Worm (Caenorhabditis elegans) whole organism, young adult: ENCODE data around the gene rpn-9.

Experiments
- B0019.2 ChIP-seq: fragments of 200-800 bp; sonication (Bioruptor generic); conservative IDR thresholded peaks from 2 replicates; pipeline ENCODE4 v1.3.6; 2022; ENCODE audit warnings: missing genetic modification reagents, missing genetic modification characterization, missing compliant biosample characterization
- B0035.1 ChIP-seq: sonication (generic microtip); optimal IDR thresholded peaks from 2 replicates; lab custom pipeline; 2016; ENCODE audit warnings: missing genetic modification characterization, mild to moderate bottlenecking, missing compliant biosample characterization, missing genotype, missing genetic modification reagents
- B0336.3 ChIP-seq: fragments of 200-800 bp; sonication (Bioruptor generic); IDR thresholded peaks from 2 replicates; pipeline ENCODE4 v1.3.6; 2022; ENCODE audit warnings: missing genetic modification characterization, missing compliant biosample characterization
- C06A6.2 ChIP-seq: fragments of 200-800 bp; sonication (Bioruptor generic); conservative IDR thresholded peaks from 2 replicates; pipeline ENCODE4 v1.3.6; 2022; ENCODE audit warnings: missing genetic modification characterization, missing compliant biosample characterization
- F10E7.11 ChIP-seq: sonication (generic microtip); optimal IDR thresholded peaks from 2 replicates; lab custom pipeline; 2017; ENCODE audit warnings: mild to moderate bottlenecking, missing genetic modification characterization, moderate library complexity, missing compliant biosample characterization
- F33H1.4 ChIP-seq: fragments of 200-800 bp; sonication (Bioruptor generic); IDR thresholded peaks from 2 replicates; pipeline ENCODE4 v1.3.6; 2022; ENCODE audit warnings: missing genetic modification reagents, missing genetic modification characterization, missing compliant biosample characterization
- F49E8.2 ChIP-seq: sonication (generic microtip); optimal IDR thresholded peaks from 3 replicates; lab custom pipeline; 2017; ENCODE audit warnings: missing genetic modification characterization, mild to moderate bottlenecking, missing compliant biosample characterization, antibody characterized with exemption, moderate library complexity; ENCODE audit not compliant: insufficient read depth
- K11D2.4 ChIP-seq: fragments of 200-800 bp; sonication (Bioruptor generic); IDR thresholded peaks from 2 replicates; pipeline ENCODE4 v1.3.6; 2022; ENCODE audit warnings: missing genetic modification reagents, missing genetic modification characterization, missing compliant biosample characterization
- Y53F4B.3 ChIP-seq: fragments of 200-800 bp; sonication (Bioruptor generic); IDR thresholded peaks from 2 replicates; pipeline ENCODE4 v1.3.6; 2022; ENCODE audit warnings: missing genetic modification reagents, missing genetic modification characterization, missing compliant biosample characterization
- Y79H2A.3 ChIP-seq: fragments of 200-800 bp; sonication (Bioruptor generic); conservative IDR thresholded peaks from 2 replicates; pipeline ENCODE4 v1.3.6; 2022; ENCODE audit warnings: missing genetic modification reagents, missing genetic modification characterization, missing compliant biosample characterization
- akir-1 ChIP-seq: fragments of 200-800 bp; sonication (Bioruptor generic); optimal IDR thresholded peaks from 2 replicates; lab custom pipeline; 2018; ENCODE audit warnings: mild to moderate bottlenecking, missing genetic modification characterization, moderate library complexity, missing compliant biosample characterization
- ama-1 ChIP-seq, 3 experiments: fragments of 150-350 bp in 1 of 3; sonication (generic microtip) in 2 of 3; optimal IDR thresholded peaks; 2 replicates each; lab custom pipeline; 2014 to 2018; ENCODE audit warnings: missing biosample characterization in 2 of 3, missing genetic modification characterization in 2 of 3, missing genetic modification reagents in 2 of 3
- athp-1 ChIP-seq: sonication (generic microtip); optimal IDR thresholded peaks from 2 replicates; lab custom pipeline; 2017; ENCODE audit warnings: mild to moderate bottlenecking, missing genetic modification characterization, missing compliant biosample characterization
- ceh-100 ChIP-seq: fragments of 200-800 bp; sonication (Bioruptor generic); IDR thresholded peaks from 2 replicates; pipeline ENCODE4 v1.3.6; 2022; ENCODE audit warnings: missing genetic modification reagents, missing genetic modification characterization, missing compliant biosample characterization
- ceh-27 ChIP-seq: fragments of 200-800 bp; sonication (Bioruptor generic); optimal IDR thresholded peaks from 2 replicates; lab custom pipeline; 2018; ENCODE audit warnings: mild to moderate bottlenecking, missing genetic modification characterization, moderate library complexity, missing compliant biosample characterization
- ceh-91 ChIP-seq: fragments of 200-800 bp; sonication (Bioruptor generic); IDR thresholded peaks from 2 replicates; pipeline ENCODE4 v1.3.6; 2022; ENCODE audit warnings: missing genetic modification reagents, missing genetic modification characterization, missing compliant biosample characterization
- die-1 ChIP-seq: sonication (generic microtip); optimal IDR thresholded peaks from 2 replicates; lab custom pipeline; 2016; ENCODE audit warnings: missing genotype, mild to moderate bottlenecking, missing genetic modification characterization, missing compliant biosample characterization
- dpff-1 ChIP-seq: sonication (generic microtip); optimal IDR thresholded peaks from 2 replicates; lab custom pipeline; 2017; ENCODE audit warnings: mild to moderate bottlenecking, missing genetic modification characterization, missing compliant biosample characterization
- egl-44 ChIP-seq: fragments of 200-800 bp; sonication (Bioruptor generic); IDR thresholded peaks from 2 replicates; pipeline ENCODE4 v1.3.6; 2022; ENCODE audit warnings: missing genetic modification reagents, missing genetic modification characterization, missing compliant biosample characterization
- gei-17 ChIP-seq: fragments of 200-800 bp; sonication (Bioruptor generic); optimal IDR thresholded peaks from 2 replicates; lab custom pipeline; 2018; ENCODE audit warnings: mild to moderate bottlenecking, missing genetic modification characterization, missing compliant biosample characterization
- him-1 ChIP-seq: sonication (generic microtip); optimal IDR thresholded peaks from 2 replicates; lab custom pipeline; 2016; ENCODE audit warnings: missing genotype, missing genetic modification reagents, missing genetic modification characterization, missing compliant biosample characterization
- hmg-20 ChIP-seq: fragments of 200-800 bp; sonication (Bioruptor generic); IDR thresholded peaks from 2 replicates; pipeline ENCODE4 v1.3.6; 2022; ENCODE audit warnings: missing genetic modification reagents, missing genetic modification characterization, missing compliant biosample characterization
- hrde-1 ChIP-seq: sonication (generic microtip); optimal IDR thresholded peaks from 2 replicates; lab custom pipeline; 2016; ENCODE audit warnings: missing genetic modification characterization, mild to moderate bottlenecking, missing compliant biosample characterization, moderate library complexity, missing genotype, missing genetic modification reagents, borderline replicate concordance
- let-526 ChIP-seq: fragments of 200-800 bp; sonication (Bioruptor generic); IDR thresholded peaks from 2 replicates; pipeline ENCODE4 v1.3.6; 2022; ENCODE audit warnings: missing genetic modification reagents, missing genetic modification characterization, missing compliant biosample characterization
- let-607 ChIP-seq, 2 experiments: fragments of 200-800 bp in 1 of 2; sonication (Bioruptor generic) in 1 of 2; sonication (generic microtip) in 1 of 2; optimal IDR thresholded peaks; 2 replicates each; lab custom pipeline; 2016 to 2018; ENCODE audit warnings: mild to moderate bottlenecking in 2 of 2, missing compliant biosample characterization in 2 of 2, missing genetic modification characterization in 2 of 2, moderate library complexity in 2 of 2, missing genotype in 1 of 2
- lin-54 ChIP-seq: fragments of 200-800 bp; sonication (Bioruptor generic); optimal IDR thresholded peaks from 2 replicates; lab custom pipeline; 2018; ENCODE audit warnings: mild to moderate bottlenecking, missing genetic modification characterization, missing compliant biosample characterization
- lsl-1 ChIP-seq: fragments of 200-800 bp; sonication (Bioruptor generic); optimal IDR thresholded peaks from 2 replicates; lab custom pipeline; 2018; ENCODE audit warnings: mild to moderate bottlenecking, missing genetic modification characterization, moderate library complexity, missing compliant biosample characterization
- madf-3 ChIP-seq: fragments of 200-800 bp; sonication (Bioruptor generic); IDR thresholded peaks from 2 replicates; pipeline ENCODE4 v1.3.6; 2022; ENCODE audit warnings: missing genetic modification reagents, missing genetic modification characterization, missing compliant biosample characterization
- madf-8 ChIP-seq: fragments of 200-800 bp; sonication (Bioruptor generic); conservative IDR thresholded peaks from 2 replicates; pipeline ENCODE4 v1.3.6; 2022; ENCODE audit warnings: missing genetic modification reagents, missing genetic modification characterization, missing compliant biosample characterization
- mel-28 ChIP-seq: sonication (generic microtip); optimal IDR thresholded peaks from 2 replicates; lab custom pipeline; 2016; ENCODE audit warnings: borderline replicate concordance, mild to moderate bottlenecking, missing genetic modification characterization, missing compliant biosample characterization
- mxl-1 ChIP-seq: sonication (generic microtip); optimal IDR thresholded peaks from 2 replicates; lab custom pipeline; 2016; ENCODE audit warnings: missing genetic modification characterization, missing compliant biosample characterization
- nfyb-1 ChIP-seq: fragments of 200-800 bp; sonication (Bioruptor generic); IDR thresholded peaks from 2 replicates; pipeline ENCODE4 v1.3.6; 2022; ENCODE audit warnings: missing genetic modification reagents, missing genetic modification characterization, missing compliant biosample characterization
- nhr-179 ChIP-seq: sonication (generic microtip); optimal IDR thresholded peaks from 2 replicates; lab custom pipeline; 2016; ENCODE audit warnings: mild to moderate bottlenecking, missing genetic modification characterization, missing compliant biosample characterization
- nhr-80 ChIP-seq: sonication (generic microtip); optimal IDR thresholded peaks from 2 replicates; lab custom pipeline; 2016; ENCODE audit warnings: missing genetic modification characterization, missing compliant biosample characterization
- nhr-90 ChIP-seq: sonication (generic microtip); optimal IDR thresholded peaks from 2 replicates; lab custom pipeline; 2016; ENCODE audit warnings: missing genotype, mild to moderate bottlenecking, missing genetic modification characterization, missing compliant biosample characterization
- rcor-1 ChIP-seq: fragments of 200-800 bp; sonication (Bioruptor generic); IDR thresholded peaks from 2 replicates; pipeline ENCODE4 v1.3.6; 2022; ENCODE audit warnings: missing genetic modification reagents, missing genetic modification characterization, missing compliant biosample characterization
- rec-8 ChIP-seq, 2 experiments: sonication (generic microtip); optimal IDR thresholded peaks; 2 replicates each; lab custom pipeline; 2016; ENCODE audit warnings: mild to moderate bottlenecking in 2 of 2, missing genetic modification characterization in 2 of 2, missing genetic modification reagents in 2 of 2, missing genotype in 2 of 2, missing biosample characterization in 1 of 2, missing compliant biosample characterization in 1 of 2, moderate library complexity in 1 of 2
- rpc-1 ChIP-seq, 2 experiments: fragments of 150-350 bp in 1 of 2; sonication (generic microtip) in 1 of 2; optimal IDR thresholded peaks; 2 replicates each; lab custom pipeline; 2014 to 2018; ENCODE audit warnings: missing biosample characterization in 1 of 2, missing genetic modification characterization in 1 of 2, missing genetic modification reagents in 1 of 2, missing genotype in 1 of 2
- sea-2 ChIP-seq: fragments of 200-800 bp; sonication (Bioruptor generic); IDR thresholded peaks from 2 replicates; pipeline ENCODE4 v1.3.6; 2022; ENCODE audit warnings: missing genetic modification characterization, missing compliant biosample characterization
- snpc-3.4 ChIP-seq: sonication (generic microtip); optimal IDR thresholded peaks from 2 replicates; lab custom pipeline; 2017; ENCODE audit warnings: missing genetic modification characterization, mild to moderate bottlenecking, missing compliant biosample characterization, antibody characterized with exemption, moderate library complexity, missing genotype, missing genetic modification reagents
- tbp1 ChIP-seq: fragments of 200-800 bp; sonication (Bioruptor generic); optimal IDR thresholded peaks from 2 replicates; lab custom pipeline; 2018; ENCODE audit warnings: mild to moderate bottlenecking, missing genetic modification characterization, missing compliant biosample characterization
- xnd-1 ChIP-seq: sonication (generic microtip); optimal IDR thresholded peaks from 2 replicates; lab custom pipeline; 2016; ENCODE audit warnings: missing genotype, missing genetic modification reagents, missing genetic modification characterization, missing compliant biosample characterization
- zfh-2 ChIP-seq: fragments of 200-800 bp; sonication (Bioruptor generic); conservative IDR thresholded peaks from 2 replicates; pipeline ENCODE4 v1.3.6; 2022; ENCODE audit warnings: missing genetic modification reagents, missing genetic modification characterization, missing compliant biosample characterization
- ztf-25 ChIP-seq: fragments of 200-800 bp; sonication (Bioruptor generic); IDR thresholded peaks from 2 replicates; pipeline ENCODE4 v1.3.6; 2022; ENCODE audit warnings: missing genetic modification reagents, missing genetic modification characterization, missing compliant biosample characterization
- ztf-26 ChIP-seq: sonication (generic microtip); optimal IDR thresholded peaks from 2 replicates; lab custom pipeline; 2017; ENCODE audit warnings: missing genetic modification characterization, missing compliant biosample characterization

The rpn-9 gene

DNA sequence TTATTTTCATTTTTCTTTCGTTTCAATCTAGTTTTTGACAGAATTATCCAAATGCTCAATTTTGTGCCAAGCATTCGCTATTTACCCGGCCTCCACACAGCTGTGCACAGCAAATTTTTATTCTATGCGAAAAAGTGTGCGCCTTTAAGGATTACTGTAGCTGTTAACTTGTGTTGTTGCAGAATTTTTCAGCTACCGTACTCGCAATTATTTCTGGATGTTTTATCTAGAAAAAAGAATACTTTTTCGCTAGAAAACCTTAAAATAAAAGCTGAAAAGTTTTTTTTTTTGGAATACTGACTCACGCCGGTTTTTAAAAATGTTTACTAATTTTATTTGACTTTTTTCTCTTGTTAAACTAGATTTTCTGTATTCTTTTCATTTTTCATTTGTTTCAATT is 2.8 kb upstream of the rpn-9 start (continued):
- TF ChIP-seq sea-2 (GFP tag; lab: Robert Waterston, UW) (no peak), egl-44 (GFP tag; lab: Robert Waterston, UW) (no peak), F49E8.2 (peak; percentile 46), let-607 (tag; optimal IDR thresholded peaks at IDR 0.05; lab: Kevin White, UChicago) (no peak), madf-3 (GFP tag; lab: Robert Waterston, UW) (no peak), rec-8 (tag; optimal IDR thresholded peaks at IDR 0.05; lab: Kevin White, UChicago) (no peak), nhr-80 (tag; lab: Kevin White, UChicago) (no peak), xnd-1 (tag; lab: Kevin White, UChicago) (peak; percentile 93), rcor-1 (GFP tag; lab: Robert Waterston, UW) (0 out of 2 replicates have a peak, but pooled peaks have one; percentile 10), Y53F4B.3 (GFP tag; lab: Robert Waterston, UW) (no peak), mxl-1 (tag; lab: Kevin White, UChicago) (no peak), B0019.2 (GFP tag; lab: Robert Waterston, UW) (peak; percentile 99), him-1 (tag; lab: Kevin White, UChicago) (peak; percentile 76), gei-17 (GFP tag; lab: Kevin White, UChicago) (no peak), rpc-1 (optimal IDR thresholded peaks at IDR 0.05; lab: Kevin White, UChicago) (no peak), rpc-1 (tag; optimal IDR thresholded peaks at IDR 0.05; lab: Kevin White, UChicago) (no peak), athp-1 (tag; lab: Kevin White, UChicago) (peak; percentile 70), nfyb-1 (GFP tag; lab: Robert Waterston, UW) (no peak), Y79H2A.3 (GFP tag; lab: Robert Waterston, UW) (no peak), nhr-90 (tag; lab: Kevin White, UChicago) (no peak), ztf-25 (GFP tag; lab: Robert Waterston, UW) (no peak), lin-54 (no peak), nhr-179 (tag; lab: Kevin White, UChicago) (no peak), ceh-91 (GFP tag; lab: Robert Waterston, UW) (peak; percentile 9; the same call in 1 of the 2 replicates), ceh-100 (GFP tag; lab: Robert Waterston, UW) (no peak), zfh-2 (GFP tag; lab: Robert Waterston, UW) (no peak), K11D2.4 (no peak), ama-1 (optimal IDR thresholded peaks at IDR 0.05; lab: Kevin White, UChicago) (no peak), ama-1 (GFP tag; optimal IDR thresholded peaks at IDR 0.05; lab: Kevin White, UChicago) (no peak), F33H1.4 (GFP tag; lab: Robert Waterston, UW) (peak; percentile 56), snpc-3.4 (tag; lab: Kevin White, UChicago) (no peak), madf-8 (peak; percentile 74), dpff-1 (tag; lab: Kevin White, UChicago) (no peak), F10E7.11 (tag; lab: Kevin White, UChicago) (no peak), let-526 (GFP tag; lab: Robert Waterston, UW) (no peak), B0035.1 (tag; lab: Kevin White, UChicago) (no peak), B0336.3 (GFP tag; lab: Robert Waterston, UW) (no peak), ceh-27 (GFP tag; lab: Kevin White, UChicago) (no peak), hmg-20 (GFP tag; lab: Robert Waterston, UW) (no peak)

- TF ChIP-seq tbp1 (GFP tag; lab: Kevin White, UChicago) (no peak), hrde-1 (tag; lab: Kevin White, UChicago) (no peak), mel-28 (no peak), lsl-1 (GFP tag; lab: Kevin White, UChicago) (no peak), die-1 (tag; lab: Kevin White, UChicago) (no peak), akir-1 (GFP tag; lab: Kevin White, UChicago) (no peak), ztf-26 (tag; lab: Kevin White, UChicago) (no peak), C06A6.2 (GFP tag; lab: Robert Waterston, UW) (no peak)
Observed at ce11 chrII:11240963-11241362, 2.2 kb upstream of the rpn-9 start.
